Fruit fly (Drosophila melanogaster): ENCODE results near the gene sloth1.

Gene sloth1

dm6 chrX:6985182-6985851 lies 25.8 kb upstream of the sloth1 start:
- no peak for TF ChIP-seq insv (optimal IDR thresholded peaks at IDR 0.05)
- no peak for TF ChIP-seq Myc (optimal IDR thresholded peaks at IDR 0.05)
- no peak for TF ChIP-seq psq (optimal IDR thresholded peaks at IDR 0.05)
- no peak for TF ChIP-seq h (optimal IDR thresholded peaks at IDR 0.05)
- TF ChIP-seq ttk (optimal IDR thresholded peaks at IDR 0.05): no peak

- TF ChIP-seq psq (optimal IDR thresholded peaks at IDR 0.05) (no peak), ttk (optimal IDR thresholded peaks at IDR 0.05) (no peak), h (optimal IDR thresholded peaks at IDR 0.05) (no peak), insv (optimal IDR thresholded peaks at IDR 0.05) (no peak), Myc (optimal IDR thresholded peaks at IDR 0.05) (no peak), Sin3A (optimal IDR thresholded peaks at IDR 0.05) (no peak)
These were observed 25.0 kb upstream of the sloth1 start, which contains the start of gene bou for dm6 chrX:6985980-6986827. bou (plus strand) TSS chrX:6986486.

dm6 chrX:6987091-6987490 lies 24.1 kb upstream of the sloth1 start:
- no peak for TF ChIP-seq ttk (optimal IDR thresholded peaks at IDR 0.05)
- no peak for TF ChIP-seq psq (optimal IDR thresholded peaks at IDR 0.05)
- TF ChIP-seq Myc (optimal IDR thresholded peaks at IDR 0.05): no peak
- no peak for TF ChIP-seq insv (optimal IDR thresholded peaks at IDR 0.05)
- no peak for TF ChIP-seq Sin3A (optimal IDR thresholded peaks at IDR 0.05)
- no peak for TF ChIP-seq h (optimal IDR thresholded peaks at IDR 0.05)

dm6 chrX:6988082-6988481 lies 23.1 kb upstream of the sloth1 start:
- TF ChIP-seq insv (optimal IDR thresholded peaks at IDR 0.05): no peak
- no peak for TF ChIP-seq Sin3A (optimal IDR thresholded peaks at IDR 0.05)
- no peak for TF ChIP-seq Myc (optimal IDR thresholded peaks at IDR 0.05)
- TF ChIP-seq ttk (optimal IDR thresholded peaks at IDR 0.05): no peak
- TF ChIP-seq h (optimal IDR thresholded peaks at IDR 0.05): no peak
- TF ChIP-seq psq (optimal IDR thresholded peaks at IDR 0.05): no peak

- TF ChIP-seq ttk (optimal IDR thresholded peaks at IDR 0.05) (no peak), h (optimal IDR thresholded peaks at IDR 0.05) (no peak), psq (optimal IDR thresholded peaks at IDR 0.05) (no peak), insv (optimal IDR thresholded peaks at IDR 0.05) (no peak), Myc (optimal IDR thresholded peaks at IDR 0.05) (no peak), Sin3A (optimal IDR thresholded peaks at IDR 0.05) (no peak)
These were observed 22.4 kb upstream of the sloth1 start for dm6 chrX:6988632-6989338.

dm6 chrX:6990105-6990504 lies 21.1 kb upstream of the sloth1 start:
- TF ChIP-seq insv (optimal IDR thresholded peaks at IDR 0.05) (no peak), ttk (optimal IDR thresholded peaks at IDR 0.05) (no peak), h (optimal IDR thresholded peaks at IDR 0.05) (no peak), Sin3A (optimal IDR thresholded peaks at IDR 0.05) (no peak), psq (optimal IDR thresholded peaks at IDR 0.05) (no peak), Myc (optimal IDR thresholded peaks at IDR 0.05) (no peak)

dm6 chrX:6991286-6991685 lies 19.9 kb upstream of the sloth1 start, which contains the start of gene ogre:
ogre (minus strand) TSS chrX:6991318.
- TF ChIP-seq ttk (optimal IDR thresholded peaks at IDR 0.05) (no peak), Myc (optimal IDR thresholded peaks at IDR 0.05) (no peak), h (optimal IDR thresholded peaks at IDR 0.05) (no peak), Sin3A (optimal IDR thresholded peaks at IDR 0.05) (no peak), insv (optimal IDR thresholded peaks at IDR 0.05) (no peak), psq (optimal IDR thresholded peaks at IDR 0.05) (no peak)

dm6 chrX:6993350-6993749 lies 17.8 kb upstream of the sloth1 start, which contains the start of gene Inx7:
Inx7 (minus strand) TSS chrX:6993612.
- no peak for TF ChIP-seq h (optimal IDR thresholded peaks at IDR 0.05)
- no peak for TF ChIP-seq Myc (optimal IDR thresholded peaks at IDR 0.05)
- TF ChIP-seq insv (optimal IDR thresholded peaks at IDR 0.05): no peak
- no peak for TF ChIP-seq Sin3A (optimal IDR thresholded peaks at IDR 0.05)
- no peak for TF ChIP-seq ttk (optimal IDR thresholded peaks at IDR 0.05)
- no peak for TF ChIP-seq psq (optimal IDR thresholded peaks at IDR 0.05)

dm6 chrX:6993753-6994152 lies 17.4 kb upstream of the sloth1 start:
- TF ChIP-seq insv (optimal IDR thresholded peaks at IDR 0.05): no peak
- no peak for TF ChIP-seq h (optimal IDR thresholded peaks at IDR 0.05)
- no peak for TF ChIP-seq ttk (optimal IDR thresholded peaks at IDR 0.05)
- TF ChIP-seq Sin3A (optimal IDR thresholded peaks at IDR 0.05): no peak
- TF ChIP-seq psq (optimal IDR thresholded peaks at IDR 0.05): no peak
- TF ChIP-seq Myc (optimal IDR thresholded peaks at IDR 0.05): no peak

- no peak for TF ChIP-seq ttk (optimal IDR thresholded peaks at IDR 0.05)
- no peak for TF ChIP-seq h (optimal IDR thresholded peaks at IDR 0.05)
- TF ChIP-seq insv (optimal IDR thresholded peaks at IDR 0.05): no peak
- no peak for TF ChIP-seq Sin3A (optimal IDR thresholded peaks at IDR 0.05)
- no peak for TF ChIP-seq Myc (optimal IDR thresholded peaks at IDR 0.05)
- no peak for TF ChIP-seq psq (optimal IDR thresholded peaks at IDR 0.05)
These were observed 16.5 kb upstream of the sloth1 start for dm6 chrX:6994473-6995179.

- TF ChIP-seq insv (optimal IDR thresholded peaks at IDR 0.05): no peak
These were observed 15.9 kb upstream of the sloth1 start for dm6 chrX:6995258-6995657.
